Worm (Caenorhabditis elegans) whole organism, L4 larva: ENCODE results near the gene F16G10.7.

ENCODE experiments used
- D1046.2 ChIP-seq: fragments of 200-800 bp; sonication (Bioruptor generic); IDR thresholded peaks from 2 replicates; pipeline ENCODE4 v1.3.6; 2022; ENCODE audit warnings: missing genetic modification characterization, missing compliant biosample characterization
- F37D6.2 ChIP-seq: sonication (generic microtip); optimal IDR thresholded peaks from 2 replicates; lab custom pipeline; 2016; ENCODE audit warnings: mild to moderate bottlenecking, missing genetic modification characterization, missing compliant biosample characterization
- F49E8.2 ChIP-seq: sonication (generic microtip); optimal IDR thresholded peaks from 2 replicates; lab custom pipeline; 2016; ENCODE audit warnings: missing compliant biosample characterization, mild to moderate bottlenecking, missing genetic modification characterization, borderline replicate concordance
- R02D3.7 ChIP-seq: fragments of 150-350 bp; sonication (generic microtip); optimal IDR thresholded peaks from 3 replicates; lab custom pipeline; 2014; ENCODE audit warnings: missing biosample characterization, missing genetic modification characterization
- T20F7.1 ChIP-seq: fragments of 200-800 bp; sonication (Bioruptor generic); optimal IDR thresholded peaks from 2 replicates; lab custom pipeline; 2018; ENCODE audit warnings: mild to moderate bottlenecking, missing genetic modification characterization, missing compliant biosample characterization
- Y105C5A.15 ChIP-seq: fragments of 200-800 bp; sonication (Bioruptor generic); IDR thresholded peaks from 2 replicates; pipeline ENCODE4 v1.3.6; 2022; ENCODE audit warnings: missing genetic modification characterization, missing compliant biosample characterization
- aha-1 ChIP-seq: fragments of 150-350 bp; peaks from one replicate; lab custom pipeline; 2014; ENCODE audit warnings: missing biosample characterization, missing genetic modification characterization
- arid-1 ChIP-seq: fragments of 200-800 bp; sonication (Bioruptor generic); conservative IDR thresholded peaks from 2 replicates; pipeline ENCODE4 v1.3.6; 2022; ENCODE audit warnings: missing genetic modification reagents, missing genetic modification characterization, missing compliant biosample characterization
- ces-1 ChIP-seq: fragments of 150-350 bp; sonication (generic microtip); optimal IDR thresholded peaks from 4 replicates; lab custom pipeline; 2014; ENCODE audit warnings: missing biosample characterization, missing genetic modification reagents, missing genetic modification characterization
- ctbp-1 ChIP-seq: fragments of 200-800 bp; sonication (Bioruptor generic); IDR thresholded peaks from 2 replicates; pipeline ENCODE4 v1.3.6; 2022; ENCODE audit warnings: missing genetic modification reagents, missing genetic modification characterization, missing compliant biosample characterization
- daf-12 ChIP-seq: fragments of 150-350 bp; optimal IDR thresholded peaks from 2 replicates; lab custom pipeline; 2014; ENCODE audit warnings: missing biosample characterization, missing genetic modification reagents, missing genetic modification characterization
- daf-16 ChIP-seq, 3 experiments: sonication (generic microtip); optimal IDR thresholded peaks; 2 replicates each; lab custom pipeline; 2016 to 2017; ENCODE audit warnings: missing genetic modification characterization in 3 of 3, missing genetic modification reagents in 3 of 3, mild to moderate bottlenecking in 2 of 3, missing compliant biosample characterization in 2 of 3, missing biosample characterization in 1 of 3, moderate library complexity in 1 of 3
- dmd-6 ChIP-seq: fragments of 200-800 bp; sonication (Bioruptor generic); IDR thresholded peaks from 2 replicates; pipeline ENCODE4 v1.3.6; 2022; ENCODE audit warnings: missing genetic modification reagents, missing genetic modification characterization, missing compliant biosample characterization
- dmd-8 ChIP-seq: fragments of 200-800 bp; sonication (Bioruptor generic); IDR thresholded peaks from 2 replicates; pipeline ENCODE4 v1.3.6; 2022; ENCODE audit warnings: missing genetic modification characterization, missing compliant biosample characterization
- dve-1 ChIP-seq: sonication (generic microtip); optimal IDR thresholded peaks from 2 replicates; lab custom pipeline; 2017; ENCODE audit warnings: antibody characterized with exemption, mild to moderate bottlenecking, missing genetic modification characterization, missing compliant biosample characterization; ENCODE audit not compliant: insufficient read depth
- gei-8 ChIP-seq: fragments of 200-800 bp; sonication (Bioruptor generic); optimal IDR thresholded peaks from 2 replicates; lab custom pipeline; 2018; ENCODE audit warnings: mild to moderate bottlenecking, missing genetic modification characterization, missing compliant biosample characterization
- hlh-11 ChIP-seq: fragments of 200-800 bp; sonication (Bioruptor generic); optimal IDR thresholded peaks from 2 replicates; lab custom pipeline; 2018; ENCODE audit warnings: mild to moderate bottlenecking, missing genetic modification characterization, missing compliant biosample characterization
- hlh-30 ChIP-seq: sonication (generic microtip); optimal IDR thresholded peaks from 2 replicates; lab custom pipeline; 2017; ENCODE audit warnings: antibody characterized with exemption, mild to moderate bottlenecking, missing genetic modification characterization, missing compliant biosample characterization; ENCODE audit not compliant: insufficient read depth
- hmg-1.1 ChIP-seq: fragments of 200-800 bp; sonication (Bioruptor generic); IDR thresholded peaks from 2 replicates; pipeline ENCODE4 v1.3.6; 2022; ENCODE audit warnings: missing genetic modification reagents, missing genetic modification characterization, missing compliant biosample characterization
- lin-1 ChIP-seq: fragments of 200-800 bp; sonication (Bioruptor generic); IDR thresholded peaks from 2 replicates; pipeline ENCODE4 v1.3.6; 2022; ENCODE audit warnings: missing genetic modification reagents, missing genetic modification characterization, missing compliant biosample characterization
- lin-15B ChIP-seq: fragments of 150-350 bp; sonication (generic microtip); optimal IDR thresholded peaks from 3 replicates; lab custom pipeline; 2014; ENCODE audit warnings: missing biosample characterization, missing genetic modification characterization
- lsy-2 ChIP-seq, 2 experiments: fragments of 150-350 bp in 1 of 2; sonication (generic microtip) in 1 of 2; optimal IDR thresholded peaks; 2 replicates each; lab custom pipeline; 2014 to 2017; ENCODE audit warnings: missing biosample characterization in 2 of 2, missing genetic modification characterization in 2 of 2
- madf-5 ChIP-seq, 2 experiments: fragments of 200-800 bp; sonication (Bioruptor generic); IDR thresholded peaks; 2 replicates each; pipeline ENCODE4 v1.3.6; 2022; ENCODE audit warnings: missing compliant biosample characterization in 2 of 2, missing genetic modification characterization in 2 of 2
- mdl-1 ChIP-seq, 2 experiments: fragments of 150-350 bp in 1 of 2; sonication (generic microtip) in 1 of 2; optimal IDR thresholded peaks; 2 replicates each; lab custom pipeline; 2014 to 2017; ENCODE audit warnings: missing biosample characterization in 2 of 2, missing genetic modification characterization in 2 of 2
- mes-2 ChIP-seq: sonication (generic microtip); optimal IDR thresholded peaks from 2 replicates; lab custom pipeline; 2016; ENCODE audit warnings: missing genotype, mild to moderate bottlenecking, missing genetic modification characterization, missing compliant biosample characterization; ENCODE audit not compliant: poor library complexity, severe bottlenecking
- nhr-102 ChIP-seq: sonication (generic microtip); optimal IDR thresholded peaks from 2 replicates; lab custom pipeline; 2016; ENCODE audit warnings: mild to moderate bottlenecking, missing genetic modification characterization, moderate library complexity, missing compliant biosample characterization
- nhr-28 ChIP-seq: fragments of 150-350 bp; optimal IDR thresholded peaks from 2 replicates; lab custom pipeline; 2014; ENCODE audit warnings: missing biosample characterization, missing genetic modification characterization
- nhr-77 ChIP-seq: fragments of 150-350 bp; optimal IDR thresholded peaks from 2 replicates; lab custom pipeline; 2014; ENCODE audit warnings: missing biosample characterization, missing genetic modification characterization
- php-3 ChIP-seq: fragments of 200-800 bp; sonication (Bioruptor generic); IDR thresholded peaks from 2 replicates; pipeline ENCODE4 v1.3.6; 2022; ENCODE audit warnings: missing genetic modification reagents, missing genetic modification characterization, missing compliant biosample characterization
- pqm-1 ChIP-seq: sonication (generic microtip); optimal IDR thresholded peaks from 2 replicates; lab custom pipeline; 2017; ENCODE audit warnings: missing biosample characterization, missing genetic modification characterization
- rbr-2 ChIP-seq: sonication (generic microtip); optimal IDR thresholded peaks from 2 replicates; lab custom pipeline; 2016; ENCODE audit warnings: missing genotype, missing genetic modification characterization, missing compliant biosample characterization
- snpc-4 ChIP-seq: fragments of 150-350 bp; optimal IDR thresholded peaks from 2 replicates; lab custom pipeline; 2014; ENCODE audit warnings: missing biosample characterization, missing genetic modification characterization
- tag-97 ChIP-seq: fragments of 200-800 bp; sonication (Bioruptor generic); IDR thresholded peaks from 2 replicates; pipeline ENCODE4 v1.3.6; 2022; ENCODE audit warnings: missing genetic modification characterization, missing compliant biosample characterization
- unc-39 ChIP-seq: sonication (generic microtip); optimal IDR thresholded peaks from 2 replicates; lab custom pipeline; 2017; ENCODE audit warnings: missing biosample characterization, missing genetic modification characterization
- unc-62 ChIP-seq, 3 experiments: fragments of 150-350 bp in 1 of 3; sonication (generic microtip); optimal IDR thresholded peaks in 2 of 3; peaks in 1 of 3; 1 replicate in 1 of 3; 2 replicates in 2 of 3; lab custom pipeline; 2014 to 2017; ENCODE audit warnings: missing biosample characterization in 3 of 3, missing genetic modification characterization in 3 of 3, missing genetic modification reagents in 3 of 3, missing genotype in 1 of 3

Gene F16G10.7

ce11 chrII:2341515-2341914 lies 38.6 kb downstream of the F16G10.7 start, which contains the start of gene enri-1:
TSS of gene enri-1 (minus strand) at chrII:2341615.
- TF ChIP-seq gei-8 (GFP tag; lab: Kevin White, UChicago) (no peak), rbr-2 (no peak), pqm-1 (tag; lab: Kevin White, UChicago) (no peak), daf-12 (tag; lab: Kevin White, UChicago) (no peak), daf-16 (GFP tag; optimal IDR thresholded peaks at IDR 0.05; lab: Kevin White, UChicago) (no peak), daf-16 (tag; optimal IDR thresholded peaks at IDR 0.05; lab: Kevin White, UChicago) (no peak), Y105C5A.15 (GFP tag; lab: Robert Waterston, UW) (no peak), mes-2 (tag; lab: Kevin White, UChicago) (no peak), D1046.2 (GFP tag; lab: Robert Waterston, UW) (no peak), lin-1 (GFP tag; lab: Robert Waterston, UW) (no peak), snpc-4 (tag; lab: Kevin White, UChicago) (no peak), F49E8.2 (tag; lab: Kevin White, UChicago) (no peak), dmd-8 (GFP tag; lab: Robert Waterston, UW) (no peak)

ce11 chrII:2340974-2341373 lies 39.1 kb downstream of the F16G10.7 start:
- TF ChIP-seq tag-97 (GFP tag; lab: Robert Waterston, UW) (no peak), lsy-2 (tag; optimal IDR thresholded peaks at IDR 0.05; lab: Kevin White, UChicago) (peak in 1 of 2 experiments; percentile 38), hlh-30 (tag; lab: Kevin White, UChicago) (peak; percentile 22), T20F7.1 (GFP tag; lab: Kevin White, UChicago) (no peak), mes-2 (tag; lab: Kevin White, UChicago) (peak; percentile 12), aha-1 (peak; percentile 76), daf-16 (GFP tag; optimal IDR thresholded peaks at IDR 0.05; lab: Kevin White, UChicago) (no peak), daf-16 (tag; optimal IDR thresholded peaks at IDR 0.05; lab: Kevin White, UChicago) (peak; percentile 17), unc-39 (no peak), nhr-102 (tag; lab: Kevin White, UChicago) (no peak), ctbp-1 (GFP tag; lab: Robert Waterston, UW) (no peak), rbr-2 (no peak), madf-5 (GFP tag; IDR thresholded peaks at IDR 0.05; lab: Robert Waterston, UW) (no peak), hmg-1.1 (GFP tag; lab: Robert Waterston, UW) (0 out of 2 replicates have a peak, but pooled peaks have one; percentile 23), R02D3.7 (tag; lab: Kevin White, UChicago) (peak; percentile 23)

ce11 chrII:2336177-2336576 lies 43.9 kb downstream of the F16G10.7 start:
- TF ChIP-seq unc-62 (GFP tag; optimal IDR thresholded peaks at IDR 0.05 in 1 of 2; lab: Kevin White, UChicago) (peak in 1 of 2 experiments; percentile 19), unc-62 (tag; optimal IDR thresholded peaks at IDR 0.05; lab: Kevin White, UChicago) (no peak), ces-1 (no peak)
- TF ChIP-seq, all 104 proteins: peak for 1

ce11 chrII:2335572-2335971 lies 44.5 kb downstream of the F16G10.7 start, which contains the start of gene F43C11.7:
TSS of gene F43C11.7 (plus strand) at chrII:2335897.
- TF ChIP-seq hlh-30 (tag; lab: Kevin White, UChicago) (peak; percentile 52), dmd-6 (peak; percentile 71), lin-15B (tag; lab: Kevin White, UChicago) (no peak), pqm-1 (tag; lab: Kevin White, UChicago) (peak; percentile 80), daf-16 (GFP tag; optimal IDR thresholded peaks at IDR 0.05; lab: Kevin White, UChicago) (no peak), daf-16 (tag; optimal IDR thresholded peaks at IDR 0.05; lab: Kevin White, UChicago) (peak; percentile 63), dve-1 (tag; lab: Kevin White, UChicago) (peak; percentile 56), arid-1 (GFP tag; lab: Robert Waterston, UW) (no peak), mdl-1 (tag; optimal IDR thresholded peaks at IDR 0.05; lab: Kevin White, UChicago) (peak in 1 of 2 experiments; percentile 35), php-3 (GFP tag; lab: Robert Waterston, UW) (0 out of 2 replicates have a peak, but pooled peaks have one; percentile 19), hlh-11 (tag; lab: Kevin White, UChicago) (peak; percentile 58), F37D6.2 (tag; lab: Kevin White, UChicago) (no peak), nhr-28 (tag; lab: Kevin White, UChicago) (peak; percentile 82), nhr-77 (tag; lab: Kevin White, UChicago) (peak; percentile 69)
- TF ChIP-seq, all 104 proteins: peak for 10
